Fruit fly (Drosophila melanogaster) whole organism, wandering third instar larva: ENCODE data around the gene CG4297.

ENCODE experiments used
- CrebA ChIP-seq: fragments of 200-800 bp; sonication (Bioruptor generic); optimal IDR thresholded peaks from 2 replicates; lab custom pipeline; 2016; ENCODE audit warnings: missing biosample characterization, mild to moderate bottlenecking, missing genetic modification characterization, borderline replicate concordance
- HLH106 ChIP-seq: fragments of 200-800 bp; optimal IDR thresholded peaks from 3 replicates; lab custom pipeline; 2019; ENCODE audit warnings: missing biosample characterization, mild to moderate bottlenecking, missing genetic modification characterization, moderate library complexity
- Hnf4 ChIP-seq: fragments of 200-800 bp; sonication (Bioruptor generic); optimal IDR thresholded peaks from 2 replicates; lab custom pipeline; 2016; ENCODE audit warnings: missing biosample characterization, mild to moderate bottlenecking, missing genetic modification characterization
- Hr78 ChIP-seq: fragments of >200 bp; optimal IDR thresholded peaks from 2 replicates; lab custom pipeline; 2017; ENCODE audit warnings: missing biosample characterization, missing genetic modification characterization
- OdsH ChIP-seq: fragments of 200-800 bp; sonication (Bioruptor generic); optimal IDR thresholded peaks from 2 replicates; lab custom pipeline; 2016; ENCODE audit warnings: missing biosample characterization, mild to moderate bottlenecking, missing genetic modification characterization
- lola ChIP-seq: fragments of >200 bp; optimal IDR thresholded peaks from 2 replicates; lab custom pipeline; 2017; ENCODE audit warnings: missing biosample characterization, missing genetic modification characterization
- psq ChIP-seq: fragments of 200-800 bp; sonication (Bioruptor generic); optimal IDR thresholded peaks from 3 replicates; lab custom pipeline; 2017; ENCODE audit warnings: missing biosample characterization, mild to moderate bottlenecking, missing genetic modification characterization, moderate library complexity
- sage ChIP-seq: fragments of 200-800 bp; sonication (Bioruptor generic); optimal IDR thresholded peaks from 2 replicates; lab custom pipeline; 2016; ENCODE audit warnings: missing biosample characterization, mild to moderate bottlenecking, missing genetic modification characterization
- usp ChIP-seq: fragments of >200 bp; optimal IDR thresholded peaks from 2 replicates; lab custom pipeline; 2017; ENCODE audit warnings: missing biosample characterization, missing genetic modification characterization

DNA sequence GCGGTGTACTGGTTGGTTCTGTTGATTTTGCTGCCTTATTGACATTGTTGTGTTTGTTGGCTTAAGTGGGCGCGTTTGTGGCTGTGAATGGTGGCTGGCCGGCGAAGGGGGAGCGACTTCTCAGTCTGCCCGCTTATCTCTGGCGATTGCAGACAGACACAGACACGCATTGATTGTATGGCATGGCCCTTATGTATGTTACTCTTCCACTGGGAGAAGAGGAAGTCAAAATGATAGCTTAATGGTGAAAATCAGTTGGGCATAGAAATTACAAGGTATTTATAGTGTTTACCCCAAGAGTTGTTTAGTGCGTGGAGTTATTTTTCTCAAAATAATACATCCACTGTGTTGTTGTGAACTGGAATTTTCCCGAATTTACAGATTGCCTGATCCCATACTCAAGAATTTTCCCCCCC, 13.8 kb upstream of the CG4297 start:
- TF ChIP-seq lola (GFP tag; lab: Kevin White, UChicago) (no peak), CrebA (no peak), OdsH (GFP tag; lab: Kevin White, UChicago) (peak; percentile 96), psq (peak; percentile 92), Hr78 (GFP tag; lab: Kevin White, UChicago) (no peak), Hnf4 (peak; percentile 98), usp (no peak), sage (GFP tag; lab: Kevin White, UChicago) (peak; percentile 82), HLH106 (peak; percentile 56)
